Worm (Caenorhabditis elegans) whole organism, L4/young adult: ENCODE measurements around the gene C25G4.2.

Source experiments
- W03F9.2 ChIP-seq: fragments of 150-350 bp; optimal IDR thresholded peaks from 2 replicates; lab custom pipeline; 2014; ENCODE audit warnings: missing biosample characterization, missing genetic modification characterization
- dao-5 ChIP-seq: sonication (generic microtip); optimal IDR thresholded peaks from 2 replicates; lab custom pipeline; 2016; ENCODE audit warnings: missing genotype, missing genetic modification characterization, moderate library complexity, missing compliant biosample characterization
- him-1 ChIP-seq: sonication (generic microtip); optimal IDR thresholded peaks from 2 replicates; lab custom pipeline; 2016; ENCODE audit warnings: missing genotype, missing genetic modification reagents, missing genetic modification characterization, missing compliant biosample characterization

- TF ChIP-seq him-1 (tag; lab: Kevin White, UChicago) (no peak), W03F9.2 (tag; lab: Kevin White, UChicago) (no peak), dao-5 (tag; lab: Kevin White, UChicago) (no peak)
These were observed 8.4 kb downstream of the C25G4.2 start, which contains the start of gene irg-4 for ce11 chrIV:12435442-12435841.
